Worm (Caenorhabditis elegans): ENCODE measurements around the gene ttr-52.

ttr-52 gene

ce11 chrIII:13446865-13447264 is 42.3 kb downstream of the ttr-52 start:
- TF ChIP-seq hsf-1 (GFP tag; IDR thresholded peaks at IDR 0.05) = peak; percentile 91

DNA sequence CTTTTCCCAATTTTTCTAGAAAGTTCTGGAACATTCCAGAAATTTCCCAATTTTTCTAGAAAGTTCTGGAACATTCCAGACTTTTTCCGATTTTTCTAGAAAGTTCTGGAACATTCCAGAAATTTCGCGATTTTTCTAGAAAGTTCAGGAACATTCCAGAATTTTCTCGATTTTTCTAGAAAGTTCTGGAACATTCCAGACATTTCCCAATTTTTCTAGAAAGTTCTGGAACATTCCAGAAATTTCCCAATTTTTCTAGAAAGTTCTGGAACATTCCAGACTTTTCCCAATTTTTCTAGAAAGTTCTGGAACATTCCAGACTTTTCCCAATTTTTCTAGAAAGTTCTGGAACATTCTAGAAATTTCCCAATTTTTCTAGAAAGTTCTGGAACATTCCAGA is 42.9 kb downstream of the ttr-52 start:
- TF ChIP-seq aptf-3 (GFP tag; IDR thresholded peaks at IDR 0.05) = peak; percentile 96
- TF ChIP-seq ceh-40 (GFP tag; IDR thresholded peaks at IDR 0.05) = peak; percentile 93
- peak; percentile 58 for TF ChIP-seq D2030.7 (GFP tag; IDR thresholded peaks at IDR 0.05)
- peak; percentile 81 for TF ChIP-seq Y53F4B.3 (GFP tag; IDR thresholded peaks at IDR 0.05)
- TF ChIP-seq dox-1 (GFP tag; IDR thresholded peaks at IDR 0.05) = peak; percentile 99
- 0 out of 2 replicates have a peak, but pooled peaks have one; percentile 12 for TF ChIP-seq hmg-1.2 (GFP tag; IDR thresholded peaks at IDR 0.05)
- peak; percentile 87 for TF ChIP-seq nfyb-1 (GFP tag; IDR thresholded peaks at IDR 0.05)
- peak; percentile 18; the same call in 1 of the 2 replicates for TF ChIP-seq cebp-2 (GFP tag; IDR thresholded peaks at IDR 0.05)
- peak; percentile 47; the same call in 1 of the 2 replicates for TF ChIP-seq Y95B8A.8 (GFP tag; IDR thresholded peaks at IDR 0.05)
- peak; percentile 69 for TF ChIP-seq egrh-3 (GFP tag; IDR thresholded peaks at IDR 0.05)
- peak; percentile 66; the same call in 1 of the 2 replicates for TF ChIP-seq B0019.2 (GFP tag; conservative IDR thresholded peaks at IDR 0.05)
- TF ChIP-seq Y67H2A.10 (GFP tag; conservative IDR thresholded peaks at IDR 0.05) = peak; percentile 65; the same call in 1 of the 2 replicates
- TF ChIP-seq bed-1 (GFP tag; IDR thresholded peaks at IDR 0.05) = 0 out of 2 replicates have a peak, but pooled peaks have one; percentile 45
- 0 out of 2 replicates have a peak, but pooled peaks have one; percentile 7 for TF ChIP-seq madf-3 (GFP tag; IDR thresholded peaks at IDR 0.05)
- TF ChIP-seq mcd-1 (GFP tag; IDR thresholded peaks at IDR 0.05) = peak; percentile 32; the same call in 1 of the 2 replicates
- peak; percentile 87 for TF ChIP-seq ekl-4 (GFP tag; IDR thresholded peaks at IDR 0.05)
- TF ChIP-seq F39B2.1 (GFP tag; IDR thresholded peaks at IDR 0.05) = peak; percentile 86
- TF ChIP-seq F33H1.4 (GFP tag; IDR thresholded peaks at IDR 0.05) = peak; percentile 40; the same call in 1 of the 2 replicates
- peak; percentile 81 for TF ChIP-seq attf-6 (GFP tag; IDR thresholded peaks at IDR 0.05)
- peak; percentile 90 for TF ChIP-seq pbrm-1 (GFP tag; IDR thresholded peaks at IDR 0.05)
- peak; percentile 92 for TF ChIP-seq rcor-1 (GFP tag; IDR thresholded peaks at IDR 0.05)
- peak; percentile 65 for TF ChIP-seq madf-6 (GFP tag; IDR thresholded peaks at IDR 0.05)
- TF ChIP-seq hsf-1 (GFP tag; IDR thresholded peaks at IDR 0.05) = peak; percentile 99
- TF ChIP-seq let-526 (GFP tag; IDR thresholded peaks at IDR 0.05) = peak; percentile 29; the same call in 1 of the 2 replicates

- TF ChIP-seq mcd-1 (GFP tag; IDR thresholded peaks at IDR 0.05) (peak; percentile 41), aptf-3 (GFP tag; IDR thresholded peaks at IDR 0.05) (0 out of 2 replicates have a peak, but pooled peaks have one; percentile 32), ceh-100 (GFP tag; IDR thresholded peaks at IDR 0.05) (peak; percentile 40; the same call in 1 of the 2 replicates), madf-3 (GFP tag; IDR thresholded peaks at IDR 0.05) (0 out of 2 replicates have a peak, but pooled peaks have one; percentile 67), D2030.7 (GFP tag; IDR thresholded peaks at IDR 0.05) (peak; percentile 51; the same call in 1 of the 2 replicates), egrh-3 (GFP tag; IDR thresholded peaks at IDR 0.05) (peak; percentile 85), nfyb-1 (GFP tag; IDR thresholded peaks at IDR 0.05) (0 out of 2 replicates have a peak, but pooled peaks have one; percentile 55), madf-6 (GFP tag; IDR thresholded peaks at IDR 0.05) (peak; percentile 33), F33H1.4 (GFP tag; IDR thresholded peaks at IDR 0.05) (peak; percentile 80)
These were observed 43.7 kb downstream of the ttr-52 start for ce11 chrIII:13448235-13448634.

- TF ChIP-seq ztf-18 (tag; optimal IDR thresholded peaks at IDR 0.05) (no peak), F10E7.11 (tag; optimal IDR thresholded peaks at IDR 0.05) (no peak), B0019.2 (GFP tag; conservative IDR thresholded peaks at IDR 0.05) (no peak), nhr-80 (tag; optimal IDR thresholded peaks at IDR 0.05) (peak; percentile 47)
These were observed 48.3 kb downstream of the ttr-52 start for ce11 chrIII:13452824-13453223.

ce11 chrIII:13455207-13455606 is 50.7 kb downstream of the ttr-52 start, which contains the start of gene cua-1:
TSS of gene cua-1 (minus strand) at chrIII:13455307.
- TF ChIP-seq lin-54 (GFP tag; optimal IDR thresholded peaks at IDR 0.05) (no peak), lsy-27 (tag; optimal IDR thresholded peaks at IDR 0.05; ENCODE audit: borderline replicate concordance, insufficient read depth) (no peak), F33H1.4 (GFP tag; IDR thresholded peaks at IDR 0.05) (no peak), Y53G8AR.9 (GFP tag; conservative IDR thresholded peaks at IDR 0.05) (no peak), hlh-26 (GFP tag; conservative IDR thresholded peaks at IDR 0.05) (no peak), rec-8 (tag; optimal IDR thresholded peaks at IDR 0.05) (no peak), nhr-120 (GFP tag; IDR thresholded peaks at IDR 0.05) (no peak), F49E8.2 (tag; optimal IDR thresholded peaks at IDR 0.05; ENCODE audit: insufficient read depth) (no peak), xnd-1 (tag; optimal IDR thresholded peaks at IDR 0.05) (no peak), repo-1 (tag; optimal IDR thresholded peaks at IDR 0.05) (no peak)

All from whole organism, young adult.